Fruit fly (Drosophila melanogaster): ENCODE measurements around the gene Lcp65Ag3.

dm6 chr3L:6132009-6132408, 1.2 kb upstream of the Lcp65Ag3 start, which contains the start of gene Cpr65Au:
- TF ChIP-seq CG32121 (GFP tag; IDR thresholded peaks at IDR 0.05) (no peak), CG10348 (GFP tag; IDR thresholded peaks at IDR 0.05) (no peak), CG13204 (GFP tag; optimal IDR thresholded peaks at IDR 0.05) (no peak), CG4496 (GFP tag; IDR thresholded peaks at IDR 0.05) (no peak), CG12605 (GFP tag; IDR thresholded peaks at IDR 0.05) (no peak), EcR (GFP tag; optimal IDR thresholded peaks at IDR 0.05) (no peak), CG34367 (tag; optimal IDR thresholded peaks at IDR 0.05) (no peak), CG14655 (GFP tag; optimal IDR thresholded peaks at IDR 0.05) (no peak), Snoo (tag; optimal IDR thresholded peaks at IDR 0.05) (no peak)

Data from whole organism, pupa.